Worm (Caenorhabditis elegans): Measurements from ENCODE around the gene ift-43.

DNA sequence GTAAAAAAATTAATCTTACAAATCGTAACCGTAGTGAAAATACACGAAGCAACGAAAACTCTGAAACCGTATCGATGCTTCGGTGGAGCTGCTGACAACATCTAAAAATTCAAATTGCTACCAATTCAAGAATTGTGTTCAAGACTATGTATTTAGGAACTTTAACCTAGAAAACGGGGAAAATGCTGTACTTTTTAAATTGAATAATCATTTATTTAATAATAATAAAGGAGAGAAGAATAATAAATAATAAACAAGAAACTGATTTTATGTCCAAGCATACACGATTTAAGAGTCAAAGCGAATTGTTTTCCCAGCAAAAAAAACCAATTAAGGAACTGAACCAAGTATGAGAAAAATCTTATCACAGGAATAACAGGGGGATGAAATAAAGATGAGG, 9.0 kb upstream of the ift-43 start, which contains the start of gene C25H3.17:
- TF ChIP-seq athp-1 (tag; optimal IDR thresholded peaks at IDR 0.05) (no peak), unc-62 (GFP tag; optimal IDR thresholded peaks at IDR 0.05) (no peak), F33H1.4 (GFP tag; IDR thresholded peaks at IDR 0.05) (no peak), B0261.1 (tag; optimal IDR thresholded peaks at IDR 0.05) (no peak), dpff-1 (tag; optimal IDR thresholded peaks at IDR 0.05) (no peak), snpc-3.4 (tag; optimal IDR thresholded peaks at IDR 0.05) (no peak), snpc-4 (GFP tag; optimal IDR thresholded peaks at IDR 0.05) (no peak), snpc-4 (tag; optimal IDR thresholded peaks at IDR 0.05) (no peak), Y79H2A.3 (GFP tag; conservative IDR thresholded peaks at IDR 0.05) (no peak)

Data from whole organism, young adult.